Fruit fly (Drosophila melanogaster) whole organism: ENCODE data around the gene amrt.

Experiments
- Dll ChIP-seq: fragments of >200 bp; optimal IDR thresholded peaks from 2 replicates; lab custom pipeline; 2017
- pan ChIP-seq: fragments of >200 bp; optimal IDR thresholded peaks from 2 replicates; lab custom pipeline; 2017
- psq ChIP-seq: fragments of >200 bp; optimal IDR thresholded peaks from 2 replicates; lab custom pipeline; 2017
- usp ChIP-seq: fragments of >200 bp; optimal IDR thresholded peaks from 2 replicates; lab custom pipeline; 2017; ENCODE audit warnings: missing biosample characterization, missing genetic modification characterization, mixed read lengths

- TF ChIP-seq psq (lab: Kevin White, UChicago) (no peak), usp (no peak), pan (no peak), Dll (lab: Kevin White, UChicago) (no peak)
These were observed 29.7 kb upstream of the amrt start for dm6 chrX:13752543-13753046.
